Worm (Caenorhabditis elegans): ENCODE measurements around the gene F13E9.19.

ce11 chrIV:10904282-10904681 is 5.1 kb downstream of the F13E9.19 start, which contains the start of gene ZK596.3:
- TF ChIP-seq ztf-23 (GFP tag; IDR thresholded peaks at IDR 0.05) = no peak
- no peak for TF ChIP-seq flt-1 (GFP tag; IDR thresholded peaks at IDR 0.05)
- TF ChIP-seq ref-1 (GFP tag; conservative IDR thresholded peaks at IDR 0.05) = no peak

Data from whole organism, midembryonic.